Fruit fly (Drosophila melanogaster): ENCODE results near the gene moody.

moody gene

dm6 chrX:2083109-2083508, 33.2 kb upstream of the moody start:
- peak; percentile 44 for TF ChIP-seq Jra (GFP tag; optimal IDR thresholded peaks at IDR 0.05)
- TF ChIP-seq Abd-B (GFP tag; optimal IDR thresholded peaks at IDR 0.05): no peak
- TF ChIP-seq woc (GFP tag; optimal IDR thresholded peaks at IDR 0.05): peak; percentile 59
- TF ChIP-seq dsf (GFP tag; optimal IDR thresholded peaks at IDR 0.05; ENCODE audit: borderline replicate concordance): peak; percentile 22
- TF ChIP-seq Hr83 (GFP tag; optimal IDR thresholded peaks at IDR 0.05; ENCODE audit: poor library complexity, severe bottlenecking): peak; percentile 42
- no peak for TF ChIP-seq N (GFP tag; optimal IDR thresholded peaks at IDR 0.05)
- TF ChIP-seq foxo (GFP tag; optimal IDR thresholded peaks at IDR 0.05): peak; percentile 78 to 91
- peak; percentile 94 for TF ChIP-seq rgr (GFP tag; optimal IDR thresholded peaks at IDR 0.05)
- TF ChIP-seq br (GFP tag; optimal IDR thresholded peaks at IDR 0.05): peak; percentile 89
- peak; percentile 1 for TF ChIP-seq Rel (GFP tag; optimal IDR thresholded peaks at IDR 0.05)
- peak; percentile 58 for TF ChIP-seq Rel (tag; optimal IDR thresholded peaks at IDR 0.05)
- peak; percentile 94 for TF ChIP-seq ey (GFP tag; optimal IDR thresholded peaks at IDR 0.05)
- TF ChIP-seq sv (GFP tag; optimal IDR thresholded peaks at IDR 0.05): peak; percentile 25
- peak; percentile 74 for TF ChIP-seq CG9705 (GFP tag; optimal IDR thresholded peaks at IDR 0.05)
- TF ChIP-seq pan (optimal IDR thresholded peaks at IDR 0.05): no peak
- peak; percentile 89 for TF ChIP-seq fru (GFP tag; optimal IDR thresholded peaks at IDR 0.05)
- no peak for TF ChIP-seq Hr78 (GFP tag; optimal IDR thresholded peaks at IDR 0.05)
- peak; percentile 77 for TF ChIP-seq CG32264 (GFP tag; optimal IDR thresholded peaks at IDR 0.05)
- peak; percentile 92 for TF ChIP-seq h (GFP tag; optimal IDR thresholded peaks at IDR 0.05)
- TF ChIP-seq HLH106 (tag; optimal IDR thresholded peaks at IDR 0.05): peak; percentile 92
- TF ChIP-seq Sp1 (GFP tag; optimal IDR thresholded peaks at IDR 0.05): peak; percentile 84
- no peak for TF ChIP-seq Dif (GFP tag; optimal IDR thresholded peaks at IDR 0.05; ENCODE audit: partially characterized antibody)
- no peak for TF ChIP-seq CrebA (GFP tag; optimal IDR thresholded peaks at IDR 0.05; ENCODE audit: borderline replicate concordance)
- peak; percentile 70 for TF ChIP-seq Mio (GFP tag; optimal IDR thresholded peaks at IDR 0.05)
- peak; percentile 82 for TF ChIP-seq dmrt93B (GFP tag; optimal IDR thresholded peaks at IDR 0.05)
- no peak for TF ChIP-seq Dfd (GFP tag; optimal IDR thresholded peaks at IDR 0.05)
- peak; percentile 92 for TF ChIP-seq Hnf4 (GFP tag; optimal IDR thresholded peaks at IDR 0.05)
- no peak for TF ChIP-seq brk (GFP tag; optimal IDR thresholded peaks at IDR 0.05)
- TF ChIP-seq OdsH (GFP tag; optimal IDR thresholded peaks at IDR 0.05): peak; percentile 86
- TF ChIP-seq Myc (optimal IDR thresholded peaks at IDR 0.05): no peak
- peak; percentile 71 for TF ChIP-seq psq (GFP tag; optimal IDR thresholded peaks at IDR 0.05)
- TF ChIP-seq lola (GFP tag; optimal IDR thresholded peaks at IDR 0.05): no peak
- TF ChIP-seq tai (GFP tag; optimal IDR thresholded peaks at IDR 0.05): no peak

- TF ChIP-seq psq (GFP tag; optimal IDR thresholded peaks at IDR 0.05): no peak
- TF ChIP-seq pan (optimal IDR thresholded peaks at IDR 0.05): no peak
- TF ChIP-seq CG32264 (GFP tag; optimal IDR thresholded peaks at IDR 0.05): no peak
- no peak for TF ChIP-seq GATAd (GFP tag; optimal IDR thresholded peaks at IDR 0.05)
- TF ChIP-seq Hnf4 (GFP tag; optimal IDR thresholded peaks at IDR 0.05): no peak
- TF ChIP-seq CG9705 (GFP tag; optimal IDR thresholded peaks at IDR 0.05): no peak
- no peak for TF ChIP-seq Sp1 (GFP tag; optimal IDR thresholded peaks at IDR 0.05)
- TF ChIP-seq dmrt93B (GFP tag; optimal IDR thresholded peaks at IDR 0.05): no peak
- TF ChIP-seq ey (GFP tag; optimal IDR thresholded peaks at IDR 0.05): no peak
Observed at dm6 chrX:2081848-2082365, 32.0 kb upstream of the moody start.

dm6 chrX:2080367-2080927, 30.5 kb upstream of the moody start, which contains the start of the genes CG16903 and Unc-76:
CG16903 (minus strand) TSS chrX:2080405.
Unc-76 (plus strand) TSS chrX:2080610.
- peak; percentile 7 for TF ChIP-seq OdsH (GFP tag; optimal IDR thresholded peaks at IDR 0.05)
- TF ChIP-seq br (GFP tag; optimal IDR thresholded peaks at IDR 0.05): no peak
- peak; percentile 45 for TF ChIP-seq HLH106 (tag; optimal IDR thresholded peaks at IDR 0.05)
- TF ChIP-seq rgr (GFP tag; optimal IDR thresholded peaks at IDR 0.05): peak; percentile 55
- TF ChIP-seq dmrt93B (GFP tag; optimal IDR thresholded peaks at IDR 0.05): peak; percentile 6
- no peak for TF ChIP-seq pan (optimal IDR thresholded peaks at IDR 0.05)
- TF ChIP-seq lola (GFP tag; optimal IDR thresholded peaks at IDR 0.05): no peak
- no peak for TF ChIP-seq Rel (GFP tag; optimal IDR thresholded peaks at IDR 0.05)
- peak; percentile 79 for TF ChIP-seq Rel (tag; optimal IDR thresholded peaks at IDR 0.05)
- peak; percentile 59 for TF ChIP-seq Dif (GFP tag; optimal IDR thresholded peaks at IDR 0.05; ENCODE audit: partially characterized antibody)
- no peak for TF ChIP-seq Hr83 (GFP tag; optimal IDR thresholded peaks at IDR 0.05; ENCODE audit: poor library complexity, severe bottlenecking)
- no peak for TF ChIP-seq ey (GFP tag; optimal IDR thresholded peaks at IDR 0.05)
- no peak for TF ChIP-seq Hr78 (GFP tag; optimal IDR thresholded peaks at IDR 0.05)
- TF ChIP-seq Jra (GFP tag; optimal IDR thresholded peaks at IDR 0.05): peak; percentile 6
- TF ChIP-seq Sp1 (GFP tag; optimal IDR thresholded peaks at IDR 0.05): peak; percentile 60
- no peak for TF ChIP-seq N (GFP tag; optimal IDR thresholded peaks at IDR 0.05)
- TF ChIP-seq Mio (GFP tag; optimal IDR thresholded peaks at IDR 0.05): no peak
- peak; percentile 51 for TF ChIP-seq h (GFP tag; optimal IDR thresholded peaks at IDR 0.05)
- TF ChIP-seq Hnf4 (GFP tag; optimal IDR thresholded peaks at IDR 0.05): no peak
- TF ChIP-seq Abd-B (GFP tag; optimal IDR thresholded peaks at IDR 0.05): no peak
- no peak for TF ChIP-seq GATAd (GFP tag; optimal IDR thresholded peaks at IDR 0.05)
- peak; percentile 0 for TF ChIP-seq Myc (optimal IDR thresholded peaks at IDR 0.05)
- peak in 1 of 2 experiments; percentile 32 for TF ChIP-seq dl (GFP tag; optimal IDR thresholded peaks at IDR 0.05; ENCODE audit: insufficient read depth in 1 of 2, partially characterized antibody in 2 of 2)
- TF ChIP-seq fru (GFP tag; optimal IDR thresholded peaks at IDR 0.05): peak; percentile 22
- peak; percentile 6 for TF ChIP-seq woc (GFP tag; optimal IDR thresholded peaks at IDR 0.05)
- TF ChIP-seq foxo (GFP tag; optimal IDR thresholded peaks at IDR 0.05): peak in 1 of 2 experiments; percentile 19

Data from whole organism, wandering third instar larva.